Fruit fly (Drosophila melanogaster): ENCODE data around the gene Dpm2.

Gene Dpm2

DNA sequence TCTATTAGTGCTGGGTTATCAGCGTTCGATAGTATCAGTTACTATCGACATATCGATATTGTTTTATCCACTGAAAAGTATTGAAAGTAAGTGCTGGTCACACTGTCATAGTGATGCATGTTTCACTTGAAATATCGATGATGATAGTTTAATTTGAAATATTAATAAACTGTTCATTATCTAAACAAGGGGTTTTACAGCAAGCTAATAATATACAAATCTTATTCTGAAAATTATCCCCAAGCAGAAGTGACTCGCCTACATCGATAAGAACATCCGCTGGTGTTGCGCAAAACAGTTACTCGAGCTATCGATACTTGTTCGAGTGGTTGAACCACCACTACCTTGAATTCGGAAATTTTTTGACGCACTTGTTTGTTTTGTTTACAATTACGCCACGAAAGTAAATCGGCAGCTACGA, at the start of gene Dpm2, which contains the start of the genes PIG-C and CG12016:
Gene Dpm2 (plus strand): TSS at position 333 of the 421 bp plus-strand sequence.
Gene PIG-C (minus strand): TSS at position 10 of the 421 bp plus-strand sequence.
Gene CG12016 (plus strand): TSS at position 333 of the 421 bp plus-strand sequence.
- TF ChIP-seq noc (tag; optimal IDR thresholded peaks at IDR 0.05): peak; percentile 16

DNA sequence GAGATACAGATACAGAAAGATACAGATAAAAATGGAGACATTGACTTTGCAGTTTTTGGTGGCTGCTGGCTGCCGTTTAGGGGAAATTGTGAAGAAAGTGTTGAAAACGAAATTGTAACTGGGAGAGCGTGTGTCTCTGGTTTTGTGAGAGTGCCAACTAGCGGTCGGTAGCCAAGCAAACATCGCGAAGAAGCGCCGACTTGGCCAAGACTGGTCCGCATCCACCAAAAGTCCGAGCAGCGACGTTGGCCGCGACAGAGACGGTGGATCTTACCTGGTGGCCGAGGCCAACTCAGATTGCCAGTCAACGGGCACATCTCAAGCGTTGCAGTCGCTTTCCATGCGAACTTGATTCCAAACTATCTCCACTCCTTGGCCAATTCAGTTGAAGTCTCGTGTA, 48.6 kb upstream of the Dpm2 start, which contains the start of gene CG14960:
Gene CG14960 (plus strand): TSS at position 301 of the 400 bp plus-strand sequence.
- no peak for TF ChIP-seq noc (tag; optimal IDR thresholded peaks at IDR 0.05)

DNA sequence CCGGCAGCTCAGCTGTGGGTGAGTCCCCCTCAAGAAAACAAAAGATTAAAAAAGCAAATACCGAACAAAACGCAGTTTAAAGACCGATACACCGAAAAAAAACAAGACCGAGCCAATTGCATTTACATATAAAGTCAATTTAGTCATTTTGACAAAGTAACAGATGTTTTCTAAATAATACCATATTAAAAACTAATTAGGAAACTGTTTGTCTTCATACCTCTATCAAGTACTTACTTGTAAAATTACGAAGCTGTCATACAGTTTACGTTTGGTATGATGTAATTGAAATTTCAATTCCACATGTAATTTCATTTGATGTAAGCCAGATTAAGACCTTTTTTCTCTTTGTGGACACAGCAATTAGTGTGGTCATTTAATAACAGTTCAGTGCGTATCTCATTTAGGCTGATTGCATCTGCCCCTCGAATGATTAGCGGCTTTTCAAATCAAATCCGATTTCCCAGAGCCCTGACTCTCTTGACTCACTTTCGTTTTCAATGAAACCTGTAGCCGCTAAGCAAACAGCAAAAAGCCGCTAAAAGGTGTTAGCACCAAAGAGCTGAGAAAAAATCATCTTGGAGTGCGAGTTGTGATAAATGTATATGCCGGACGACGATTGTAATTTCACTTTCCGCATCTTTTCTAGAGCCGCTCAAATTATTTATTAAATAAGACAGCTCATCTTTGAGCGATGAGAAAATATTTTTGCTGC, 44.7 kb upstream of the Dpm2 start:
- no peak for TF ChIP-seq noc (tag; optimal IDR thresholded peaks at IDR 0.05)

DNA sequence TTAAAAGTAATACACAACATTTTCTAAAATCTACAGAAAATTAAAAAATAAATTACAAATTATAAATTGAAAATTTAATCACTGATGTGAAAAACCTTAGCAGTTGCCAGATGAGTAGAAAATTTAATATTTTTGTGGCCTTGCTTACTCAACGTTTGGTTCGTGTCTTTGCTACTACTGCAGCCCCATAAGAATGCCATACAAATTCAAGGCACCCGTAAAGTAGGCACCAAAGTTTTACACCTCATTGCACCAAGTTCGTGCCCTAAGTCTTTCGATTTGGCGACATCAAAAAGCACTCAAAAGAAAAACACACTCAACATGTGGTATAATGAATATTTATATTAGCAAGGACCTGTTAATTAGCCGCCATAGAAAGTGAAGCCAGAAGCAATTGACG, 42.4 kb upstream of the Dpm2 start:
- TF ChIP-seq noc (tag; optimal IDR thresholded peaks at IDR 0.05): no peak

DNA sequence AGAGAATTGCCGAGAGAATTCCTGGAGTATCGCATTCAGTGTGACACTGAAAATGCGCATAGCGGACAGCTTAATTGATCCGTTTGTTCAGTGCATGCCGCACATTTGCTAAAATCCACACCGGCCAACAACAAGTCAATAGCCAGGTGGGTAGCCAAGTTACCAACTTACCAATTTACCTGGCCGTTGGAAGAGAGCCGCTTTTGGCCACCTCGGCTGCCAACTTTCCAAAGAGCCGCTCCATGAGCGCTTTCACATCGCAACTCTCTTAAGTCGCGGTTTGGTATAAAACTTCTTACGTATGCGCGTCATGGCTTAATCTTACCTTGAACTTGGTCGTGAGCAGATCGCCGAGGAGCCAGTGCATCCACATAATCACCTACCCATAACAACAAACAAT, 39.4 kb upstream of the Dpm2 start, which contains the start of gene CG12017:
Gene CG12017 (plus strand): TSS at position 310 of the 400 bp plus-strand sequence.
- TF ChIP-seq noc (tag; optimal IDR thresholded peaks at IDR 0.05): no peak

DNA sequence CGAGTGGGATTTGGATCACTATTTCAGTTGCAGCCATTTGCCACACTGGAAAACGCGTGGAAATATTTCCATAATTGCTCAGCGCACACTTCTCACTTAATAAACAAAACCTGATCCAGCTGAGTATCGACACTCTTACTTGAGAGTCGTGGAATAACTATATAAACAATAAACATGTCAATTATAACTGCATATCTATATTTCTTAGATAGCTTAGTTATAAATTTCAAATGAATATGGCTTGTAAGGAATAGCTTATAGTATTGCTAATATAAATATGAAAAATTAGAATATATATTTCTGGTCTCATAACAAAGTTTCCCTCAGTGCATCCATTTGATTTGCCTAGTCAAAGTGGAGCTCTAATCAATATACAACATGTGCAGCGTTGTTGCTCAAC, 36.1 kb upstream of the Dpm2 start:
- no peak for TF ChIP-seq noc (tag; optimal IDR thresholded peaks at IDR 0.05)

DNA sequence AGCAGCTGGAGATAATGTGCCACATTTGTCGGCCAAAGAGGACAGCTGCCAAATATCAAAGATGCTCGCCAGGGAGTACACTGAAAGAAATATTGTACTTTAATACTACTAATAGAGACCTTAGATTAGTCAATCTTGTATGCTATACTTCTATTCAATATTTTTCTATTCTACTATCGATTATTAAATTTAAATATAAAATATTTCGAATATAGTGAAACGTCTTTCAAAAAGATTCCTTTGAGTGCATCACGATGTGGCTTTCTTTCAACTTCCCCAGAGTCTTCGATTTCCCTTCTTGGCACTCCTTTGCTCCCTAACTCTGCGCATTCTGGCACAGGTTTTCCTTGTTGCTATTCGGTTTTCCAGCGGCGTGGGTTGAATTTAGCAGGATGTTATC, 34.5 kb upstream of the Dpm2 start:
- TF ChIP-seq noc (tag; optimal IDR thresholded peaks at IDR 0.05): no peak

DNA sequence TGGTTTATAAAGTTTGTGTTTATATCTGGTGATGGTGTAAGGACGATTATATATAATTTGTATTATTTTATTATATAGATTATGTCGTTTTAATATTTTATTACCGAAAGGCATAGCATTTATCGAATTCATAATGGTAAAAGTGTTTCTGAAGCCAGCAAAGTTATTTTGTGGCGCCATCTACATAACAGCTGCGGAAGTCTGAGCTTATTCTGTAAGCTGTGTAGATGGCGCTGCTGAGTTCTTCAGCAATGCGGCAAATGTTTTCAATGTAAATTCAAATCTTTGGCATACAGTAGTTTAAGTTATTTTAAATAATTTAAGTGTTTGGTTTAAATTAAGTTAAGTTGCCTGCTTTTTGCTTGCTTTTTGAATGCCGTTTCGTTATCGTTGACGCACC, 30.9 kb upstream of the Dpm2 start:
- TF ChIP-seq noc (tag; optimal IDR thresholded peaks at IDR 0.05): no peak

DNA sequence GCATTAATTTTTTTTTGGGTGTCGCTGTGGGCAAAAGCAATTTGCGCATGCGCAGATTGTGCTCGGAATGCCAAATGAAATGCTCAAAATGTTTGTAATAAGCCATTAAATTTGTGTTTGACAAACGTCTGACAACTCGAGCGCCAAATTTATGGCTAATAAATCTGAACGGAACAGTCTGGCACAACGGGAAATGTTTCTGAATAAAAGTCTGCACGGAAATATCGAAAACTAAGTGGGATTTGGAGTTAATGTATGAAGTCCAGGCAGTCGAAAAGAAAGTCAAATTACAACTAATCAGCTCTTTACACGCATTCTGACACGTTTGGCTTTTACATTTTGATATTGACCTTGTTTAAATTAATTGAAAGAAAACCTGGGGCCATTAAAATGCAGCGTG, 28.2 kb upstream of the Dpm2 start, which contains the start of gene CG12009:
Gene CG12009 (plus strand): TSS at position 301 of the 400 bp plus-strand sequence.
- TF ChIP-seq noc (tag; optimal IDR thresholded peaks at IDR 0.05): no peak

DNA sequence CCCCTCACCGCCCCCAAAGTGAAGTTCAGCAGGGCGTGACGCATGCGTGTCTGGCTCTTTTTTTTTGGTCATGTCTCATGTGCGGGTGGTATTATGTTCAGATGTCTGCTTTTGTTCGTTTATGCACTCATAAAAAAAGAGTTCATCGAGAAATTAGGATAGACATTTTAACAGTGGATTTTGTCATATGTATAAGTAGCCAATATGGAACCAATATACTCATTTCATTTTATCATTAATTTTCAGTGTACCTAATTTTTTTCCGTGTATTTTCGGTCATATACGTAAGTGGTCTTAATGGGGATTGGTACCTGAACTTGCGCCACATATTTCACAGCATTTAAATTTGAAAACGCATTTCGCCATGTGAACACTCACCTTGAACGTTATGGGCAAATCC, 19.0 kb upstream of the Dpm2 start:
- no peak for TF ChIP-seq noc (tag; optimal IDR thresholded peaks at IDR 0.05)

DNA sequence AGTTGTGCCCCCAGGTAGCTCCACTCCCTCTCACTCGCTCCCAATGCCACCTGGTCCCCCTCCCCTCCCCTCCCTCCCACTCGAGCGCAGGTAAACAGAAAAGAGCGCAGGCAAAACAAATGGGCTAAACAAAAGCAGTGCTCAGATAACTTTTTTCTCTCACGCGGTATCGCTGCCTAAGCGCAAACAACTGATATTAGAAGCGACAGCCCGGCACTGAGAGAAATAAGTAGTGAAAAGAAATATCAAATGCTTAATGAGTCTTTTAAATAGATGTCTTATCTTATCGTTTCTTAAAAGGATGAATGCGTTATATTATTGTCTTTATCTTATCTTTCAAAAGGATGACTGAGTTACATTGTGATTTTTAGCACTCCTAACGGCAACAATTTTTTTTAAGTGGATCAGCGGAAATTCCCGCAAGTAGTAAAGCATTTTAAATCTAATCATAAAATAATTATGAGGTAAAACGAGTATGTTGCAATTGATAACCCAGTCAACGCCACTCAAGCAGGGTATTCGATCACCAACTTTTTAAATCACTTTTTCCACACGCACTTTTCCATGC, 18.1 kb upstream of the Dpm2 start:
- TF ChIP-seq noc (tag; optimal IDR thresholded peaks at IDR 0.05): peak; percentile 97

DNA sequence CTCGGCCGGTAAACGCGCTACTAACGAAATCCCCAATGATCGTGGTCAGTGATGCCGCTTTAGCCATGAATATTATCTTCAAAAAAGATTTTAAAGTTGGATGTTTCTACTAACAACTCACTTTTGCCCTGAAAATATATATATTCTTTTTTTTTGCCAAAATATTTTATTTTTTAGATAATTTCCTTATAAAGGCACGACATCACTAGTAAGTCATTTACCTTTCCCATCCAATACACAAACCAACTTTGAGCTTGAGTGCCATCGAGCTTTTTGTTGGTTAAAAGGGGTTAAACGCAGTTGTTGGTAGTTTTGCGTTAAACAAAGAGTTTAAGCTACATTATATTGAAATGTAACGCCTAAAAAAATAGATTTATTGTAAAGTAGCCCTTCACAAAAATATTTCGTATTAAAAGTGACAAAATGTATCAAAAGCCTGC, 16.2 kb upstream of the Dpm2 start, which contains the start of gene CG14968:
Gene CG14968 (minus strand): TSS at position 26 of the 440 bp plus-strand sequence.
- TF ChIP-seq noc (tag; optimal IDR thresholded peaks at IDR 0.05): peak; percentile 96

DNA sequence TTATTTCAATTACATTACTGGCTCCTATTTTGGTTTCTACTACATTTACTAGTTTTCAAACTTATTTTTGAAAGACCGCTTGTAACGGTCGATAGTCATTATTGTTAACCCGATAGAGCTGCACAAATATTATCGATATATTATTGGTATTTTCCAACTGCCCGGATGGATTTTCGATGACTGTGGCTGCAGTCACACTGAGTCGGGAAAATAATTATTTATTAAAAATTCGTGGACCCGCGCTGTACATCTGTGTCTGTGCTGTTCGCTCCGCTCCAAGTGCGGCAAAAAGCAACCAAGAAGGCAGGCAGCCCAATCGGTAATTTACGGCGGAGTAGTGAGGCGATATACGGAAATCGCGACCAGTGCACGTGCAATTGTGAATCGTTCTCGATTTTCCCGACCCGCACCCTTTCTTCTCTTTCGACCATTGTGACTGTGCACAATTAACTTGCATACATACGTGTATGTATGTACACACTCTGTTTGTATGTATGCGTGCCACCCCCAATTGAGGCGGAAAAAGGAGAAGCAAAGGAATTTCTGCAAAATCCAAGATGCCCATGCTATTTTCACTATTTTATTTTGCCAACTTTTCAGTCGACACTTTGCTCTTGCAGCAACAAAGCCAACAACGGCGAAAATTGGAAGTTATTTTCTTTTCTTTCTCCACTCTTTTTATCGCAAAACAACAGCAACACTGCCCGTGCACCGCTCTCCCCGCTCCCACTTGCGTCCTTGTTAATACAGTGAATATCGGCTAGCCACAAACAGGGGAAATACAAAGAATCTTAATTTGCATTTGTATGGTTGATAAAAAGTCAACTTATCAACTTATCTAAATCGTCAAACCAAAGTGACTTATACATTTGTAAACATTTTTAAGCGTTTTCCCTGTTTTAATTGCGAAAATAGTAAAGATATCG, 15.6 kb upstream of the Dpm2 start, which contains the start of gene ZnT63C:
Gene ZnT63C (plus strand): TSS at position 175 of the 926 bp plus-strand sequence.
- no peak for TF ChIP-seq noc (tag; optimal IDR thresholded peaks at IDR 0.05)

DNA sequence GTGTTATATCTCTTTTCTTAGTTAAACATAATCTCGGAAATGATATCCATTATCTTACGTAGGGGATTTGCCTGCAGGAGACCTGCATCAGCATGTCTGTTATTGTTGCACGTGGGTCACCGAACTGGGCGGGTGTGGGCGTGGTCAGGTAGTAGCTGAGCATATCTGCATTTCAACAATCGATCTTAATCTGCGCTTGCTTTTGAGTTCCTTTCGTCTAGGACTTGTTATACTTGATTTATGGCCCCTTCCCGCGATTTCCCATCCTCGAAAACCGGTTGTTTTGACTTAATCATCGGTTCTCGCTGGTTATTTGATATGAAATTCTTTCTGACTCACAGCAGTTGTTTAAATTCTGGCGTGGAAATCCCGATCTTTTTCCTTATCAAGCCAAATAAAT, 14.6 kb upstream of the Dpm2 start:
- no peak for TF ChIP-seq noc (tag; optimal IDR thresholded peaks at IDR 0.05)

DNA sequence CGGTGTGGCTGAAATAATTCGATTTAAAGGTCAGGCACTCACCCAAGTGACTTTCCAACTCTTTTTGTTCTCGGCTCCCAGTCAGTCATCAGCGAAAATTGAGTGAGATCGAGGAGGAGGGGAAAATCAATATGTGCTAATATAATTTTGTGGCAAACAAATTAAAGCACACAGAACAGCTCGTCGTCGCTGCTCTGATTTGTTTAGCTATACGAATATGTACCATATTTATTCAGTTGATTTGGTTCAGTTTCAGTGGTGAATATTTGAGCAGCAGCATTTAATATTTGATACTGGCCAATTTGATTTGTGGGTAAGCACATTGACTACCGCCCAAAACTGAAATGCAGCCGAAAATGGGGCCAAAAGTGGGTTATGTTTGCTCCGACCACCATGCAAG, 13.9 kb upstream of the Dpm2 start:
- TF ChIP-seq noc (tag; optimal IDR thresholded peaks at IDR 0.05): no peak

DNA sequence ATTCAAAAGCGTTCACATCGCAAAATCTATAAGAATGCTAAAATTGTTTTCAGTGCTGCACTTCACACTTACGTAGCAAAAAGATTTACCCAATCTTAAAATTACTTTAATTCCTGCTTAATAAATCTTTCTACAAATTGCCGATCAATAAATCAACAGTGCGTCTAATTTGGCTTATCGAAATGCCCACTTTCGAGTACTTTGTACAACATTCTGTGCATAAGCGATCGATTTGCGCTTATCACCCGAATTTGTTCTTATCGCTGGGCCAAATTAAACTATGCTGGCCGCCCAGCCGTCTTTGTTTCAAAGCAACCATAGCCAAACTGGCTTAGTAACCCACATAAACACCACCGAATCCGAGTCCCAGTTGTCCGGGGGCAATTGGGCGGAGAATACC, 12.8 kb upstream of the Dpm2 start:
- TF ChIP-seq noc (tag; optimal IDR thresholded peaks at IDR 0.05): peak; percentile 83

Data from whole organism, larva.